Worm (Caenorhabditis elegans) whole organism, L3 larva: Measurements from ENCODE around the gene sri-1.

Source experiments
- R02D3.7 ChIP-seq: fragments of 150-350 bp; optimal IDR thresholded peaks from 2 replicates; lab custom pipeline; 2014; ENCODE audit warnings: missing biosample characterization, missing genetic modification characterization
- ZK546.5 ChIP-seq: sonication (generic microtip); optimal IDR thresholded peaks from 2 replicates; lab custom pipeline; 2017; ENCODE audit warnings: missing biosample characterization, missing genetic modification characterization
- aly-2 ChIP-seq: fragments of 150-350 bp; optimal IDR thresholded peaks from 2 replicates; lab custom pipeline; 2014; ENCODE audit warnings: missing biosample characterization, missing genetic modification characterization
- ama-1 ChIP-seq: fragments of 150-350 bp; optimal IDR thresholded peaks from 2 replicates; lab custom pipeline; 2018
- ceh-16 ChIP-seq: sonication (generic microtip); optimal IDR thresholded peaks from 2 replicates; lab custom pipeline; 2017; ENCODE audit warnings: missing biosample characterization, missing genetic modification characterization
- ceh-82 ChIP-seq: fragments of 150-350 bp; optimal IDR thresholded peaks from 2 replicates; lab custom pipeline; 2014; ENCODE audit warnings: missing biosample characterization, missing genetic modification characterization
- ceh-9 ChIP-seq: sonication (generic microtip); optimal IDR thresholded peaks from 2 replicates; lab custom pipeline; 2018; ENCODE audit warnings: missing biosample characterization, missing genetic modification characterization
- daf-12 ChIP-seq: fragments of 150-350 bp; optimal IDR thresholded peaks from 2 replicates; lab custom pipeline; 2014; ENCODE audit warnings: missing biosample characterization, missing genetic modification reagents, missing genetic modification characterization
- egl-27 ChIP-seq: sonication (generic microtip); optimal IDR thresholded peaks from 4 replicates; lab custom pipeline; 2017; ENCODE audit warnings: missing biosample characterization, missing genetic modification reagents, missing genetic modification characterization
- elt-1 ChIP-seq: fragments of 150-350 bp; optimal IDR thresholded peaks from 2 replicates; lab custom pipeline; 2014; ENCODE audit warnings: missing biosample characterization, missing genetic modification characterization
- elt-2 ChIP-seq: sonication (generic microtip); optimal IDR thresholded peaks from 2 replicates; lab custom pipeline; 2016; ENCODE audit warnings: missing genetic modification reagents, mild to moderate bottlenecking, missing genetic modification characterization, missing compliant biosample characterization
- elt-3 ChIP-seq, 3 experiments: fragments of 150-350 bp in 1 of 3; sonication (generic microtip) in 2 of 3; optimal IDR thresholded peaks; 2 replicates in 2 of 3; 4 replicates in 1 of 3; lab custom pipeline; 2014 to 2017; ENCODE audit warnings: missing biosample characterization in 3 of 3, missing genetic modification characterization in 3 of 3
- eor-1 ChIP-seq, 2 experiments: fragments of 150-350 bp; optimal IDR thresholded peaks; 2 replicates each; lab custom pipeline; 2014 to 2018; ENCODE audit warnings: missing biosample characterization in 2 of 2, missing genetic modification characterization in 2 of 2
- fkh-10 ChIP-seq: sonication (generic microtip); optimal IDR thresholded peaks from 2 replicates; lab custom pipeline; 2017; ENCODE audit warnings: missing biosample characterization, missing genetic modification reagents, missing genetic modification characterization
- fos-1 ChIP-seq: fragments of 150-350 bp; optimal IDR thresholded peaks from 2 replicates; lab custom pipeline; 2014; ENCODE audit warnings: missing biosample characterization, missing genetic modification characterization
- hmg-11 ChIP-seq: sonication (generic microtip); optimal IDR thresholded peaks from 2 replicates; lab custom pipeline; 2016; ENCODE audit warnings: missing genetic modification characterization, missing compliant biosample characterization
- jun-1 ChIP-seq: fragments of 150-350 bp; optimal IDR thresholded peaks from 2 replicates; lab custom pipeline; 2014; ENCODE audit warnings: missing biosample characterization, missing genetic modification reagents, missing genetic modification characterization
- lin-39 ChIP-seq: fragments of 150-350 bp; optimal IDR thresholded peaks from 2 replicates; lab custom pipeline; 2018; ENCODE audit warnings: missing biosample characterization, missing genetic modification reagents, missing genetic modification characterization
- lsy-12 ChIP-seq: sonication (generic microtip); optimal IDR thresholded peaks from 2 replicates; lab custom pipeline; 2016; ENCODE audit warnings: mild to moderate bottlenecking, missing genetic modification characterization, missing compliant biosample characterization
- mdl-1 ChIP-seq: fragments of 150-350 bp; optimal IDR thresholded peaks from 2 replicates; lab custom pipeline; 2014; ENCODE audit warnings: missing biosample characterization, missing genetic modification characterization
- mml-1 ChIP-seq: fragments of 150-350 bp; sonication (generic microtip); optimal IDR thresholded peaks from 3 replicates; lab custom pipeline; 2014; ENCODE audit warnings: missing biosample characterization, missing genetic modification characterization
- nfya-1 ChIP-seq: sonication (generic microtip); optimal IDR thresholded peaks from 2 replicates; lab custom pipeline; 2017; ENCODE audit warnings: missing genetic modification characterization, mild to moderate bottlenecking, missing compliant biosample characterization, antibody characterized with exemption, moderate library complexity; ENCODE audit not compliant: insufficient read depth
- nhr-11 ChIP-seq: fragments of 150-350 bp; optimal IDR thresholded peaks from 2 replicates; lab custom pipeline; 2014; ENCODE audit warnings: missing biosample characterization, missing genetic modification characterization
- nhr-12 ChIP-seq: fragments of 150-350 bp; optimal IDR thresholded peaks from 2 replicates; lab custom pipeline; 2014; ENCODE audit warnings: missing biosample characterization, missing genetic modification characterization
- nhr-23 ChIP-seq: fragments of 150-350 bp; optimal IDR thresholded peaks from 2 replicates; lab custom pipeline; 2014; ENCODE audit warnings: missing biosample characterization, missing genetic modification reagents, missing genetic modification characterization
- nhr-237 ChIP-seq: fragments of 150-350 bp; optimal IDR thresholded peaks from 2 replicates; lab custom pipeline; 2014; ENCODE audit warnings: missing biosample characterization, missing genetic modification characterization
- nhr-25 ChIP-seq: sonication (generic microtip); optimal IDR thresholded peaks from 2 replicates; lab custom pipeline; 2017; ENCODE audit warnings: missing biosample characterization, missing genetic modification characterization
- nhr-28 ChIP-seq: fragments of 150-350 bp; optimal IDR thresholded peaks from 2 replicates; lab custom pipeline; 2014; ENCODE audit warnings: missing biosample characterization, missing genetic modification characterization
- nhr-43 ChIP-seq: sonication (generic microtip); optimal IDR thresholded peaks from 2 replicates; lab custom pipeline; 2016; ENCODE audit warnings: mild to moderate bottlenecking, missing genetic modification characterization, missing compliant biosample characterization; ENCODE audit not compliant: poor library complexity, severe bottlenecking
- nhr-67 ChIP-seq: fragments of 150-350 bp; optimal IDR thresholded peaks from 2 replicates; lab custom pipeline; 2014; ENCODE audit warnings: missing biosample characterization, missing genetic modification characterization
- nhr-76 ChIP-seq: fragments of 150-350 bp; sonication (generic microtip); optimal IDR thresholded peaks from 5 replicates; lab custom pipeline; 2014; ENCODE audit warnings: missing biosample characterization, missing genetic modification characterization
- nhr-77 ChIP-seq: fragments of 150-350 bp; optimal IDR thresholded peaks from 2 replicates; lab custom pipeline; 2014; ENCODE audit warnings: missing biosample characterization, missing genetic modification characterization
- pha-4 ChIP-seq: fragments of 150-350 bp; optimal IDR thresholded peaks from 2 replicates; lab custom pipeline; 2014; ENCODE audit warnings: missing biosample characterization, missing genetic modification reagents, missing genetic modification characterization
- pqm-1 ChIP-seq: fragments of 150-350 bp; optimal IDR thresholded peaks from 2 replicates; lab custom pipeline; 2017; ENCODE audit warnings: missing biosample characterization, missing genetic modification characterization, inconsistent platforms
- sea-2 ChIP-seq: fragments of 150-350 bp; sonication (generic microtip); optimal IDR thresholded peaks from 4 replicates; lab custom pipeline; 2014; ENCODE audit warnings: missing biosample characterization, missing genetic modification reagents, missing genetic modification characterization
- skn-1 ChIP-seq: fragments of 150-350 bp; optimal IDR thresholded peaks from 2 replicates; lab custom pipeline; 2014; ENCODE audit warnings: missing biosample characterization, missing genetic modification characterization
- snpc-4 ChIP-seq: fragments of 150-350 bp; optimal IDR thresholded peaks from 2 replicates; lab custom pipeline; 2014; ENCODE audit warnings: missing biosample characterization, missing genetic modification characterization
- unc-62 ChIP-seq: fragments of 150-350 bp; sonication (generic microtip); optimal IDR thresholded peaks from 4 replicates; lab custom pipeline; 2014; ENCODE audit warnings: missing biosample characterization, missing genetic modification reagents, missing genetic modification characterization
- ztf-11 ChIP-seq: fragments of 150-350 bp; optimal IDR thresholded peaks from 2 replicates; lab custom pipeline; 2014; ENCODE audit warnings: missing biosample characterization, missing genetic modification characterization
- ztf-4 ChIP-seq: fragments of 150-350 bp; optimal IDR thresholded peaks from 2 replicates; lab custom pipeline; 2014; ENCODE audit warnings: missing biosample characterization, missing genetic modification characterization

Gene sri-1

ce11 chrV:15967542-15967941, at the start of gene sri-1:
Gene sri-1, minus strand, starts transcription at chrV:15967642.
- no peak for TF ChIP-seq nhr-76 (tag; lab: Kevin White, UChicago)
- no peak for TF ChIP-seq aly-2 (tag; lab: Kevin White, UChicago)
- no peak for TF ChIP-seq eor-1 (tag; optimal IDR thresholded peaks at IDR 0.05; lab: Kevin White, UChicago)
- no peak for TF ChIP-seq nhr-28 (tag; lab: Kevin White, UChicago)
- no peak for TF ChIP-seq nhr-67
- TF ChIP-seq mdl-1 = no peak
- TF ChIP-seq fkh-10 (GFP tag; lab: Kevin White, UChicago) = no peak
- no peak for TF ChIP-seq ama-1 (lab: Kevin White, UChicago)
- no peak for TF ChIP-seq elt-1
- no peak for TF ChIP-seq ZK546.5
- no peak for TF ChIP-seq R02D3.7 (tag; lab: Kevin White, UChicago)
- TF ChIP-seq nhr-25 = no peak
- no peak for TF ChIP-seq nhr-23
- no peak for TF ChIP-seq ceh-9 (tag; lab: Kevin White, UChicago)
- TF ChIP-seq ztf-11 = no peak

ce11 chrV:16016977-16017376, 49.5 kb upstream of the sri-1 start:
- TF ChIP-seq ceh-82 (tag; lab: Kevin White, UChicago) (no peak), pha-4 (no peak), nhr-77 (no peak), ZK546.5 (no peak), pqm-1 (no peak), egl-27 (tag; lab: Kevin White, UChicago) (no peak), nhr-43 (tag; lab: Kevin White, UChicago) (no peak), lsy-12 (tag; lab: Kevin White, UChicago) (no peak), ceh-16 (tag; lab: Kevin White, UChicago) (no peak), ceh-9 (tag; lab: Kevin White, UChicago) (no peak), nhr-25 (no peak), nhr-67 (no peak), mdl-1 (no peak), R02D3.7 (tag; lab: Kevin White, UChicago) (no peak), nhr-11 (tag; lab: Kevin White, UChicago) (no peak), fkh-10 (GFP tag; lab: Kevin White, UChicago) (no peak), nhr-237 (no peak), mml-1 (no peak), daf-12 (tag; lab: Kevin White, UChicago) (no peak), hmg-11 (no peak)

- TF ChIP-seq jun-1 (tag; lab: Kevin White, UChicago) = no peak
- TF ChIP-seq nhr-12 = no peak
- no peak for TF ChIP-seq sea-2 (GFP tag; lab: Kevin White, UChicago)
- no peak for TF ChIP-seq nhr-237
- TF ChIP-seq snpc-4 = no peak
- TF ChIP-seq unc-62 = no peak
- TF ChIP-seq R02D3.7 (tag; lab: Kevin White, UChicago) = no peak
- TF ChIP-seq pha-4 = no peak
- TF ChIP-seq ztf-4 (tag; lab: Kevin White, UChicago) = no peak
These were observed 48.2 kb upstream of the sri-1 start, which contains the start of gene str-232 for ce11 chrV:16015652-16016051. Gene str-232, minus strand, starts transcription at chrV:16015752.

- TF ChIP-seq ztf-11 (no peak), lsy-12 (tag; lab: Kevin White, UChicago) (no peak), nhr-67 (no peak), elt-1 (no peak), daf-12 (tag; lab: Kevin White, UChicago) (no peak), nfya-1 (no peak), mdl-1 (no peak), snpc-4 (no peak), elt-3 (tag; optimal IDR thresholded peaks at IDR 0.05; lab: Kevin White, UChicago) (no peak), unc-62 (no peak)
These were observed 42.1 kb upstream of the sri-1 start, which contains the start of gene str-233 for ce11 chrV:16009564-16009963. Gene str-233, minus strand, starts transcription at chrV:16009664.

- TF ChIP-seq hmg-11 = no peak
- TF ChIP-seq ztf-11 = no peak
- no peak for TF ChIP-seq ztf-4 (tag; lab: Kevin White, UChicago)
- TF ChIP-seq elt-1 = no peak
- TF ChIP-seq ceh-16 (tag; lab: Kevin White, UChicago) = no peak
- TF ChIP-seq fos-1 (tag; lab: Kevin White, UChicago) = no peak
- no peak for TF ChIP-seq elt-2 (tag; lab: Kevin White, UChicago)
- no peak for TF ChIP-seq lsy-12 (tag; lab: Kevin White, UChicago)
- no peak for TF ChIP-seq lin-39
- no peak for TF ChIP-seq R02D3.7 (tag; lab: Kevin White, UChicago)
- TF ChIP-seq skn-1 (tag; lab: Kevin White, UChicago) = no peak
- no peak for TF ChIP-seq pqm-1
- no peak for TF ChIP-seq mml-1
- TF ChIP-seq nhr-25 = no peak
- no peak for TF ChIP-seq eor-1 (tag; optimal IDR thresholded peaks at IDR 0.05; lab: Kevin White, UChicago)
- no peak for TF ChIP-seq nhr-28 (tag; lab: Kevin White, UChicago)
- TF ChIP-seq jun-1 (tag; lab: Kevin White, UChicago) = no peak
- TF ChIP-seq elt-3 (tag; optimal IDR thresholded peaks at IDR 0.05; lab: Kevin White, UChicago) = no peak
- TF ChIP-seq ceh-9 (tag; lab: Kevin White, UChicago) = no peak
- TF ChIP-seq aly-2 (tag; lab: Kevin White, UChicago) = no peak
These were observed 40.1 kb upstream of the sri-1 start, which contains the start of gene str-231 for ce11 chrV:16007505-16007904. Gene str-231, minus strand, starts transcription at chrV:16007605.
